Fruit fly (Drosophila melanogaster): ENCODE data around the gene CG13796.

DNA sequence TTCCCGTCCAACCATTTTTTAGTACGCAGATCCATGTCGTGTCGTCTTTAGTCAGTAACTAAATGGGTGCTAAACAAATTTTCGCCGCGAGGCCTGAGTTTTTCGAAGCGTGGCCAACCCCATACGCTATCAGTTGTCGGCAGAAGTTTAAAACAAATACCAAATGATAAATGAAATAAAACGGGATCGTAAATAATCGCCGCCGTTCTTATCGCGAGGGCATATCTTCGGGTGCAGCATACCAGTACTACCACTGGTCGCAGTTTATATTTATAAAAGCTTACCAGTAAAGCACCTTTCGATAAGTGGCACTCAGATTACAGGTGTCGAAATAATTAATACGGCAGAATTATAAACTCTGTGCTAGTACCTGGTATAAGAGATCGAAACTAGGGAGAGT is 47.2 kb downstream of the CG13796 start:
- peak; percentile 76 for TF ChIP-seq cic (GFP tag; optimal IDR thresholded peaks at IDR 0.05)
- TF ChIP-seq CG5204 (GFP tag; optimal IDR thresholded peaks at IDR 0.05), result no peak
- peak; percentile 34 for TF ChIP-seq Mnt (GFP tag; optimal IDR thresholded peaks at IDR 0.05)
- TF ChIP-seq toe (GFP tag; optimal IDR thresholded peaks at IDR 0.05), result no peak
- TF ChIP-seq cnc (optimal IDR thresholded peaks at IDR 0.05), result no peak
- peak; percentile 41 for TF ChIP-seq CG33017 (tag; optimal IDR thresholded peaks at IDR 0.05)
- no peak for TF ChIP-seq CG14711 (tag; optimal IDR thresholded peaks at IDR 0.05)
- TF ChIP-seq Crg-1 (GFP tag; optimal IDR thresholded peaks at IDR 0.05), result no peak
- no peak for TF ChIP-seq ovo (GFP tag; optimal IDR thresholded peaks at IDR 0.05)
- no peak for TF ChIP-seq CG11617 (GFP tag; optimal IDR thresholded peaks at IDR 0.05)
- no peak for TF ChIP-seq pad (GFP tag; optimal IDR thresholded peaks at IDR 0.05)

Measured in whole organism, adult.